Fruit fly (Drosophila melanogaster) whole organism, wandering third instar larva: ENCODE data around the gene CG7706.

ENCODE experiments used
- Abd-B ChIP-seq: fragments of >200 bp; optimal IDR thresholded peaks from 2 replicates; lab custom pipeline; 2017; ENCODE audit warnings: missing biosample characterization, missing genetic modification characterization
- CG9705 ChIP-seq: fragments of 200-800 bp; sonication (Bioruptor generic); optimal IDR thresholded peaks from 2 replicates; lab custom pipeline; 2018; ENCODE audit warnings: missing biosample characterization, mild to moderate bottlenecking, missing genetic modification characterization
- Hnf4 ChIP-seq: fragments of 200-800 bp; sonication (Bioruptor generic); optimal IDR thresholded peaks from 2 replicates; lab custom pipeline; 2016; ENCODE audit warnings: missing biosample characterization, mild to moderate bottlenecking, missing genetic modification characterization
- N ChIP-seq: fragments of >200 bp; optimal IDR thresholded peaks from 2 replicates; lab custom pipeline; 2018; ENCODE audit warnings: missing biosample characterization, missing external identifiers, missing genetic modification characterization
- pan ChIP-seq: fragments of >200 bp; optimal IDR thresholded peaks from 2 replicates; lab custom pipeline; 2017
- psq ChIP-seq: fragments of 200-800 bp; sonication (Bioruptor generic); optimal IDR thresholded peaks from 3 replicates; lab custom pipeline; 2017; ENCODE audit warnings: missing biosample characterization, mild to moderate bottlenecking, missing genetic modification characterization, moderate library complexity

dm6 chr3R:18706289-18706688 lies 28.7 kb downstream of the CG7706 start:
- TF ChIP-seq psq (no peak), pan (lab: Kevin White, UChicago) (no peak), N (GFP tag; lab: Kevin White, UChicago) (no peak), CG9705 (no peak), Abd-B (GFP tag; lab: Kevin White, UChicago) (no peak), Hnf4 (GFP tag; lab: Kevin White, UChicago) (no peak)
